Worm (Caenorhabditis elegans) whole organism, young adult: ENCODE results near the gene Y26G10.5.

ENCODE experiments used
- C06A6.2 ChIP-seq: fragments of 200-800 bp; sonication (Bioruptor generic); conservative IDR thresholded peaks from 2 replicates; pipeline ENCODE4 v1.3.6; 2022; ENCODE audit warnings: missing genetic modification characterization, missing compliant biosample characterization
- F33H1.4 ChIP-seq: fragments of 200-800 bp; sonication (Bioruptor generic); IDR thresholded peaks from 2 replicates; pipeline ENCODE4 v1.3.6; 2022; ENCODE audit warnings: missing genetic modification reagents, missing genetic modification characterization, missing compliant biosample characterization
- F49E8.2 ChIP-seq: sonication (generic microtip); optimal IDR thresholded peaks from 3 replicates; lab custom pipeline; 2017; ENCODE audit warnings: missing genetic modification characterization, mild to moderate bottlenecking, missing compliant biosample characterization, antibody characterized with exemption, moderate library complexity; ENCODE audit not compliant: insufficient read depth
- F52B5.7 ChIP-seq: sonication (generic microtip); optimal IDR thresholded peaks from 2 replicates; lab custom pipeline; 2016; ENCODE audit warnings: mild to moderate bottlenecking, missing genetic modification characterization, missing compliant biosample characterization
- F55B11.4 ChIP-seq: sonication (generic microtip); optimal IDR thresholded peaks from 2 replicates; lab custom pipeline; 2016; ENCODE audit warnings: missing compliant biosample characterization, missing genetic modification characterization, borderline replicate concordance; ENCODE audit not compliant: insufficient read depth
- F57A8.1 ChIP-seq: fragments of 200-800 bp; sonication (Bioruptor generic); optimal IDR thresholded peaks from 2 replicates; lab custom pipeline; 2018; ENCODE audit warnings: mild to moderate bottlenecking, missing genetic modification characterization, moderate library complexity, missing compliant biosample characterization
- K11D2.4 ChIP-seq: fragments of 200-800 bp; sonication (Bioruptor generic); IDR thresholded peaks from 2 replicates; pipeline ENCODE4 v1.3.6; 2022; ENCODE audit warnings: missing genetic modification reagents, missing genetic modification characterization, missing compliant biosample characterization
- K12H6.12 ChIP-seq: fragments of 200-800 bp; sonication (Bioruptor generic); optimal IDR thresholded peaks from 2 replicates; lab custom pipeline; 2018; ENCODE audit warnings: mild to moderate bottlenecking, missing genetic modification characterization, missing compliant biosample characterization
- T07F8.4 ChIP-seq: sonication (generic microtip); optimal IDR thresholded peaks from 2 replicates; lab custom pipeline; 2016; ENCODE audit warnings: mild to moderate bottlenecking, missing genetic modification characterization, moderate library complexity, missing compliant biosample characterization
- Y53F4B.3 ChIP-seq: fragments of 200-800 bp; sonication (Bioruptor generic); IDR thresholded peaks from 2 replicates; pipeline ENCODE4 v1.3.6; 2022; ENCODE audit warnings: missing genetic modification reagents, missing genetic modification characterization, missing compliant biosample characterization
- ZK185.1 ChIP-seq: sonication (generic microtip); optimal IDR thresholded peaks from 2 replicates; lab custom pipeline; 2016; ENCODE audit warnings: mild to moderate bottlenecking, missing genetic modification characterization, missing compliant biosample characterization; ENCODE audit not compliant: poor library complexity, severe bottlenecking
- attf-3 ChIP-seq: fragments of 200-800 bp; sonication (Bioruptor generic); conservative IDR thresholded peaks from 2 replicates; pipeline ENCODE4 v1.3.6; 2022; ENCODE audit warnings: missing genetic modification reagents, missing genetic modification characterization, missing compliant biosample characterization
- bed-1 ChIP-seq: fragments of 200-800 bp; sonication (Bioruptor generic); IDR thresholded peaks from 2 replicates; pipeline ENCODE4 v1.3.6; 2022; ENCODE audit warnings: missing genetic modification reagents, missing genetic modification characterization, missing compliant biosample characterization
- cebp-1 ChIP-seq, 2 experiments: fragments of 200-800 bp in 1 of 2; sonication (Bioruptor generic) in 1 of 2; sonication (generic microtip) in 1 of 2; IDR thresholded peaks in 1 of 2; optimal IDR thresholded peaks in 1 of 2; 2 replicates each; pipeline versions ENCODE4 v1.3.6 to Lab custom; 2017 to 2022; ENCODE audit warnings: missing compliant biosample characterization in 2 of 2, missing genetic modification characterization in 2 of 2, mild to moderate bottlenecking in 1 of 2, missing genetic modification reagents in 1 of 2, moderate library complexity in 1 of 2
- die-1 ChIP-seq: sonication (generic microtip); optimal IDR thresholded peaks from 2 replicates; lab custom pipeline; 2016; ENCODE audit warnings: missing genotype, mild to moderate bottlenecking, missing genetic modification characterization, missing compliant biosample characterization
- ekl-4 ChIP-seq: fragments of 200-800 bp; sonication (Bioruptor generic); IDR thresholded peaks from 2 replicates; pipeline ENCODE4 v1.3.6; 2022; ENCODE audit warnings: missing genetic modification reagents, missing genetic modification characterization, missing compliant biosample characterization
- hlh-12 ChIP-seq: sonication (generic microtip); optimal IDR thresholded peaks from 2 replicates; lab custom pipeline; 2016; ENCODE audit warnings: missing genetic modification characterization, missing compliant biosample characterization
- hlh-26 ChIP-seq: fragments of 200-800 bp; sonication (Bioruptor generic); conservative IDR thresholded peaks from 2 replicates; pipeline ENCODE4 v1.3.6; 2022; ENCODE audit warnings: missing genetic modification reagents, missing genetic modification characterization, missing compliant biosample characterization
- hmg-20 ChIP-seq: fragments of 200-800 bp; sonication (Bioruptor generic); IDR thresholded peaks from 2 replicates; pipeline ENCODE4 v1.3.6; 2022; ENCODE audit warnings: missing genetic modification reagents, missing genetic modification characterization, missing compliant biosample characterization
- hrde-1 ChIP-seq: sonication (generic microtip); optimal IDR thresholded peaks from 2 replicates; lab custom pipeline; 2016; ENCODE audit warnings: missing genetic modification characterization, mild to moderate bottlenecking, missing compliant biosample characterization, moderate library complexity, missing genotype, missing genetic modification reagents, borderline replicate concordance
- let-607 ChIP-seq, 2 experiments: fragments of 200-800 bp in 1 of 2; sonication (Bioruptor generic) in 1 of 2; sonication (generic microtip) in 1 of 2; optimal IDR thresholded peaks; 2 replicates each; lab custom pipeline; 2016 to 2018; ENCODE audit warnings: mild to moderate bottlenecking in 2 of 2, missing compliant biosample characterization in 2 of 2, missing genetic modification characterization in 2 of 2, moderate library complexity in 2 of 2, missing genotype in 1 of 2
- lsl-1 ChIP-seq: fragments of 200-800 bp; sonication (Bioruptor generic); optimal IDR thresholded peaks from 2 replicates; lab custom pipeline; 2018; ENCODE audit warnings: mild to moderate bottlenecking, missing genetic modification characterization, moderate library complexity, missing compliant biosample characterization
- madf-10 ChIP-seq: sonication (generic microtip); optimal IDR thresholded peaks from 2 replicates; lab custom pipeline; 2016; ENCODE audit warnings: mild to moderate bottlenecking, missing genetic modification characterization, missing compliant biosample characterization
- madf-3 ChIP-seq: fragments of 200-800 bp; sonication (Bioruptor generic); IDR thresholded peaks from 2 replicates; pipeline ENCODE4 v1.3.6; 2022; ENCODE audit warnings: missing genetic modification reagents, missing genetic modification characterization, missing compliant biosample characterization
- nhr-80 ChIP-seq: sonication (generic microtip); optimal IDR thresholded peaks from 2 replicates; lab custom pipeline; 2016; ENCODE audit warnings: missing genetic modification characterization, missing compliant biosample characterization
- nhr-90 ChIP-seq: sonication (generic microtip); optimal IDR thresholded peaks from 2 replicates; lab custom pipeline; 2016; ENCODE audit warnings: missing genotype, mild to moderate bottlenecking, missing genetic modification characterization, missing compliant biosample characterization
- repo-1 ChIP-seq: sonication (generic microtip); optimal IDR thresholded peaks from 2 replicates; lab custom pipeline; 2017; ENCODE audit warnings: mild to moderate bottlenecking, missing genetic modification characterization, missing compliant biosample characterization
- snpc-4 ChIP-seq, 5 experiments: fragments of 150-350 bp in 1 of 5; sonication (generic microtip) in 4 of 5; optimal IDR thresholded peaks; 2 replicates each; lab custom pipeline; 2014 to 2018; ENCODE audit warnings: missing genetic modification characterization in 5 of 5, missing biosample characterization in 3 of 5, antibody characterized with exemption in 2 of 5, mild to moderate bottlenecking in 2 of 5, missing compliant biosample characterization in 2 of 5, missing genotype in 2 of 5, moderate library complexity in 2 of 5, missing genetic modification reagents in 1 of 5
- sptf-2 ChIP-seq: fragments of 200-800 bp; sonication (Bioruptor generic); optimal IDR thresholded peaks from 2 replicates; lab custom pipeline; 2018; ENCODE audit warnings: mild to moderate bottlenecking, missing genetic modification characterization, missing compliant biosample characterization
- zfh-2 ChIP-seq: fragments of 200-800 bp; sonication (Bioruptor generic); conservative IDR thresholded peaks from 2 replicates; pipeline ENCODE4 v1.3.6; 2022; ENCODE audit warnings: missing genetic modification reagents, missing genetic modification characterization, missing compliant biosample characterization

Gene Y26G10.5

ce11 chrV:17700728-17701262 lies at the start of gene Y26G10.5, which contains the start of gene srh-32:
Gene Y26G10.5 (minus strand): TSS chrV:17700828.
Gene srh-32 (plus strand): TSS chrV:17701212.
- TF ChIP-seq die-1 (tag; lab: Kevin White, UChicago), result no peak
- TF ChIP-seq repo-1 (tag; lab: Kevin White, UChicago), result no peak
- TF ChIP-seq F49E8.2 (tag; lab: Kevin White, UChicago), result no peak
- no peak for TF ChIP-seq lsl-1 (GFP tag; lab: Kevin White, UChicago)
- no peak for TF ChIP-seq nhr-80 (tag; lab: Kevin White, UChicago)
- TF ChIP-seq hlh-12 (tag; lab: Kevin White, UChicago), result no peak
- no peak for TF ChIP-seq let-607 (tag; optimal IDR thresholded peaks at IDR 0.05; lab: Kevin White, UChicago)

ce11 chrV:17749181-17749580 lies 48.6 kb upstream of the Y26G10.5 start, which contains the start of gene R12G8.1:
Gene R12G8.1 (minus strand): TSS chrV:17749243.
- TF ChIP-seq hlh-26 (GFP tag; lab: Robert Waterston, UW) (no peak), bed-1 (no peak), Y53F4B.3 (GFP tag; lab: Robert Waterston, UW) (no peak), F57A8.1 (no peak), madf-10 (no peak), ekl-4 (GFP tag; lab: Robert Waterston, UW) (no peak), F55B11.4 (tag; lab: Kevin White, UChicago) (no peak), K11D2.4 (GFP tag; lab: Robert Waterston, UW) (0 out of 2 replicates have a peak, but pooled peaks have one; percentile 19), C06A6.2 (GFP tag; lab: Robert Waterston, UW) (no peak), hmg-20 (GFP tag; lab: Robert Waterston, UW) (no peak), zfh-2 (GFP tag; lab: Robert Waterston, UW) (peak; percentile 76), hrde-1 (tag; lab: Kevin White, UChicago) (no peak), sptf-2 (GFP tag; lab: Kevin White, UChicago) (no peak), snpc-4 (GFP tag; optimal IDR thresholded peaks at IDR 0.05; lab: Kevin White, UChicago) (no peak), snpc-4 (tag; optimal IDR thresholded peaks at IDR 0.05; lab: Kevin White, UChicago) (no peak)
- TF ChIP-seq, all 124 proteins: peak for 2

ce11 chrV:17746959-17747358 lies 46.3 kb upstream of the Y26G10.5 start, which contains the start of gene twk-36:
Gene twk-36 (minus strand): TSS chrV:17747059.
- no peak for TF ChIP-seq zfh-2 (GFP tag; lab: Robert Waterston, UW)
- TF ChIP-seq K12H6.12 (tag; lab: Kevin White, UChicago), result no peak
- no peak for TF ChIP-seq attf-3 (GFP tag; lab: Robert Waterston, UW)
- TF ChIP-seq sptf-2 (GFP tag; lab: Kevin White, UChicago), result no peak
- no peak for TF ChIP-seq F33H1.4 (GFP tag; lab: Robert Waterston, UW)
- no peak for TF ChIP-seq cebp-1 (GFP tag; IDR thresholded peaks at IDR 0.05; lab: Robert Waterston, UW)
- TF ChIP-seq cebp-1 (tag; optimal IDR thresholded peaks at IDR 0.05; lab: Kevin White, UChicago), result no peak

ce11 chrV:17743802-17744201 lies 43.2 kb upstream of the Y26G10.5 start:
- no peak for TF ChIP-seq ZK185.1 (tag; lab: Kevin White, UChicago)
- no peak for TF ChIP-seq T07F8.4
- no peak for TF ChIP-seq hmg-20 (GFP tag; lab: Robert Waterston, UW)
- no peak for TF ChIP-seq madf-3 (GFP tag; lab: Robert Waterston, UW)
- TF ChIP-seq F52B5.7 (tag; lab: Kevin White, UChicago), result no peak
- no peak for TF ChIP-seq nhr-90 (tag; lab: Kevin White, UChicago)
